Fruit fly (Drosophila melanogaster): ENCODE measurements around the gene CG7706.

CG7706 gene

dm6 chr3R:18639662-18640061 lies 38.0 kb upstream of the CG7706 start (continued):
- TF ChIP-seq topi (GFP tag; optimal IDR thresholded peaks at IDR 0.05) (no peak), dac (GFP tag; optimal IDR thresholded peaks at IDR 0.05) (no peak), Met (GFP tag; optimal IDR thresholded peaks at IDR 0.05) (no peak), CG3032 (tag; optimal IDR thresholded peaks at IDR 0.05) (peak; percentile 6), Eip78C (GFP tag) (peak; percentile 56), CG1621 (tag; optimal IDR thresholded peaks at IDR 0.05) (no peak), CG3919 (GFP tag; optimal IDR thresholded peaks at IDR 0.05) (peak; percentile 27), OdsH (GFP tag; optimal IDR thresholded peaks at IDR 0.05) (peak; percentile 13), CG11902 (GFP tag; optimal IDR thresholded peaks at IDR 0.05) (no peak), fd85E (GFP tag; optimal IDR thresholded peaks at IDR 0.05) (no peak), CG32006 (GFP tag; optimal IDR thresholded peaks at IDR 0.05) (peak; percentile 46), CG8632 (GFP tag; optimal IDR thresholded peaks at IDR 0.05) (no peak), CG8119 (GFP tag; IDR thresholded peaks at IDR 0.05) (peak; percentile 33; the same call in 1 of the 3 replicates), CG4318 (GFP tag; optimal IDR thresholded peaks at IDR 0.05) (no peak), dsx (GFP tag; optimal IDR thresholded peaks at IDR 0.05; ENCODE audit: poor library complexity, severe bottlenecking) (peak; percentile 49), CG34406 (GFP tag; optimal IDR thresholded peaks at IDR 0.05) (no peak), Sox102F (GFP tag; optimal IDR thresholded peaks at IDR 0.05) (no peak), Sox15 (GFP tag; optimal IDR thresholded peaks at IDR 0.05) (no peak), CG11294 (GFP tag; IDR thresholded peaks at IDR 0.05) (peak; percentile 40; the same call in 1 of the 2 replicates), CG9139 (GFP tag; optimal IDR thresholded peaks at IDR 0.05) (no peak), cyc (GFP tag; optimal IDR thresholded peaks at IDR 0.05) (no peak), Eip93F (GFP tag; optimal IDR thresholded peaks at IDR 0.05) (no peak), svp (GFP tag) (no peak), CG16779 (tag; optimal IDR thresholded peaks at IDR 0.05) (no peak), CG11762 (GFP tag; optimal IDR thresholded peaks at IDR 0.05; ENCODE audit: insufficient read depth) (no peak), pdm3 (GFP tag; optimal IDR thresholded peaks at IDR 0.05) (no peak), achi (GFP tag; optimal IDR thresholded peaks at IDR 0.05) (peak; percentile 27), acj6 (GFP tag; optimal IDR thresholded peaks at IDR 0.05) (no peak), CG6163 (GFP tag; IDR thresholded peaks at IDR 0.05) (peak; percentile 49; the same call in 1 of the 3 replicates), Hr4 (GFP tag; optimal IDR thresholded peaks at IDR 0.05) (peak; percentile 19)

dm6 chr3R:18641242-18641757 lies 36.3 kb upstream of the CG7706 start, which contains the start of gene CG14301:
Gene CG14301, minus strand, starts transcription at chr3R:18641457.
- TF ChIP-seq CG32006 (GFP tag; optimal IDR thresholded peaks at IDR 0.05) (no peak), Eip78C (GFP tag) (peak; percentile 29), CG16779 (tag; optimal IDR thresholded peaks at IDR 0.05) (no peak), Ets21C (GFP tag; optimal IDR thresholded peaks at IDR 0.05) (no peak), fkh (GFP tag; optimal IDR thresholded peaks at IDR 0.05) (no peak), CG10631 (GFP tag; optimal IDR thresholded peaks at IDR 0.05) (no peak), CG8632 (GFP tag; optimal IDR thresholded peaks at IDR 0.05) (no peak), CG8119 (GFP tag; IDR thresholded peaks at IDR 0.05) (no peak; the same call in 2 of the 3 replicates), Gug (GFP tag; IDR thresholded peaks at IDR 0.05) (no peak), spab (GFP tag; optimal IDR thresholded peaks at IDR 0.05) (no peak), ss (GFP tag; optimal IDR thresholded peaks at IDR 0.05) (peak in 1 of 2 experiments; percentile 13), CG11762 (GFP tag; optimal IDR thresholded peaks at IDR 0.05; ENCODE audit: insufficient read depth) (no peak), fd59A (GFP tag; optimal IDR thresholded peaks at IDR 0.05) (no peak), Hr38 (GFP tag; optimal IDR thresholded peaks at IDR 0.05) (no peak), acj6 (GFP tag; optimal IDR thresholded peaks at IDR 0.05) (no peak), CG9139 (GFP tag; optimal IDR thresholded peaks at IDR 0.05) (no peak), Hr4 (GFP tag; optimal IDR thresholded peaks at IDR 0.05) (no peak), CG10669 (GFP tag; optimal IDR thresholded peaks at IDR 0.05) (no peak), Met (GFP tag; optimal IDR thresholded peaks at IDR 0.05) (no peak), CG11902 (GFP tag; optimal IDR thresholded peaks at IDR 0.05) (no peak), Blimp-1 (GFP tag; optimal IDR thresholded peaks at IDR 0.05) (no peak), cyc (GFP tag; optimal IDR thresholded peaks at IDR 0.05) (no peak), CG34406 (GFP tag; optimal IDR thresholded peaks at IDR 0.05) (no peak), Eip93F (GFP tag; optimal IDR thresholded peaks at IDR 0.05) (no peak), CG6792 (GFP tag; optimal IDR thresholded peaks at IDR 0.05) (no peak), CG15336 (GFP tag; IDR thresholded peaks at IDR 0.05) (peak; percentile 16; the same call in 1 of the 2 replicates), Ets96B (tag; optimal IDR thresholded peaks at IDR 0.05) (no peak), OdsH (GFP tag; optimal IDR thresholded peaks at IDR 0.05) (no peak), net (GFP tag; optimal IDR thresholded peaks at IDR 0.05) (no peak), vri (GFP tag; optimal IDR thresholded peaks at IDR 0.05) (no peak), eg (GFP tag; IDR thresholded peaks at IDR 0.05) (peak; percentile 29; the same call in 1 of the 3 replicates), achi (GFP tag; optimal IDR thresholded peaks at IDR 0.05) (no peak), CG6163 (GFP tag; IDR thresholded peaks at IDR 0.05) (no peak), CG8319 (GFP tag; optimal IDR thresholded peaks at IDR 0.05) (no peak), Lpt (GFP tag; optimal IDR thresholded peaks at IDR 0.05) (peak; percentile 3), CG3919 (GFP tag; optimal IDR thresholded peaks at IDR 0.05) (peak; percentile 10)
